Worm (Caenorhabditis elegans): ENCODE measurements around the gene T04F8.3.

DNA sequence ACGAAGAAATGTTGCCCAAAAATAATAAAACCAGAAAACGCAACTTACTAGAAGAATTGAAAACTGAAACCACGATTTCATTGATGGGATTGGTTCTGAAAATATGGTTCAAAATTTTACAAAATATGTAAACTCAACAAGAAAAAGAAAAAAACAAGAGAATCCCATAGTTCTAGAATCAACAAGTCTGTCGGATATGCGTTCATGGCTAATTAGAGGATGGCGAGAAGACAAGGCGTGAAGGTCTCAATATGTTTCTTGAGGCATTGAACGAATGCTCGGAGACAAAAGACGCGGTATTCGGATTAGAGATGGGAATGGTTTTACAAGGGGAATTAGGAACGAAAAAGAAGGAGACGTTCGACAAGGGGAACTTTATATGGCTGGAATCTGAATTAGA lies 7.7 kb upstream of the T04F8.3 start, which contains the start of gene cutl-11:
- no peak for TF ChIP-seq lir-3 (tag; optimal IDR thresholded peaks at IDR 0.05)
- TF ChIP-seq madf-5 (GFP tag; IDR thresholded peaks at IDR 0.05) = no peak
- TF ChIP-seq lsy-2 (tag; optimal IDR thresholded peaks at IDR 0.05) = no peak
- no peak for TF ChIP-seq mdl-1 (tag; optimal IDR thresholded peaks at IDR 0.05)
- no peak for TF ChIP-seq skn-1 (tag; optimal IDR thresholded peaks at IDR 0.05)
- TF ChIP-seq T26A8.4 (GFP tag; IDR thresholded peaks at IDR 0.05) = no peak
- TF ChIP-seq ceh-20 (GFP tag; IDR thresholded peaks at IDR 0.05) = no peak
- TF ChIP-seq lin-13 (GFP tag; optimal IDR thresholded peaks at IDR 0.05) = no peak
- no peak for TF ChIP-seq dpl-1 (GFP tag; optimal IDR thresholded peaks at IDR 0.05)
- no peak for TF ChIP-seq mep-1 (tag; optimal IDR thresholded peaks at IDR 0.05)
- TF ChIP-seq nhr-237 (tag; optimal IDR thresholded peaks at IDR 0.05) = no peak
- no peak for TF ChIP-seq nhr-76 (tag; optimal IDR thresholded peaks at IDR 0.05)
- TF ChIP-seq zag-1 (tag; optimal IDR thresholded peaks at IDR 0.05) = no peak

All from whole organism, L4 larva.